Worm (Caenorhabditis elegans) whole organism, L4/young adult: ENCODE results near the gene H12I13.6.

Source experiments
- W03F9.2 ChIP-seq: fragments of 150-350 bp; optimal IDR thresholded peaks from 2 replicates; lab custom pipeline; 2014; ENCODE audit warnings: missing biosample characterization, missing genetic modification characterization
- dao-5 ChIP-seq: sonication (generic microtip); optimal IDR thresholded peaks from 2 replicates; lab custom pipeline; 2016; ENCODE audit warnings: missing genotype, missing genetic modification characterization, moderate library complexity, missing compliant biosample characterization
- him-1 ChIP-seq: sonication (generic microtip); optimal IDR thresholded peaks from 2 replicates; lab custom pipeline; 2016; ENCODE audit warnings: missing genotype, missing genetic modification reagents, missing genetic modification characterization, missing compliant biosample characterization

ce11 chrII:6050120-6050519 lies 27.6 kb upstream of the H12I13.6 start, which contains the start of gene gldc-1:
- TF ChIP-seq W03F9.2 (no peak), dao-5 (tag; lab: Kevin White, UChicago) (no peak), him-1 (tag; lab: Kevin White, UChicago) (no peak)
